Fruit fly (Drosophila melanogaster) whole organism, embryonic: ENCODE results near the gene CG6066.

ENCODE experiments used
- CG10209 ChIP-seq: fragments of 200-800 bp; sonication (Bioruptor generic); optimal IDR thresholded peaks from 3 replicates; lab custom pipeline; 2017; ENCODE audit warnings: missing biosample characterization, mild to moderate bottlenecking, missing genetic modification characterization, missing genetic modification reagents
- CG1024 ChIP-seq: fragments of 200-800 bp; sonication (Bioruptor generic); IDR thresholded peaks from 2 replicates; pipeline ENCODE4 v1.3.6; 2022; ENCODE audit warnings: missing biosample characterization, missing genetic modification characterization
- CG10321 ChIP-seq: fragments of 200-800 bp; sonication (Bioruptor generic); IDR thresholded peaks from 2 replicates; pipeline ENCODE4 v1.3.6; 2022; ENCODE audit warnings: missing biosample characterization, missing genetic modification characterization
- CG11696 ChIP-seq: fragments of 200-800 bp; sonication (Bioruptor generic); IDR thresholded peaks from 2 replicates; pipeline ENCODE4 v1.3.6; 2022; ENCODE audit warnings: missing biosample characterization, missing genetic modification characterization
- CG12071 ChIP-seq: fragments of 200-800 bp; sonication (Bioruptor generic); optimal IDR thresholded peaks from 3 replicates; lab custom pipeline; 2018; ENCODE audit warnings: missing biosample characterization, mild to moderate bottlenecking, missing genetic modification characterization
- CG12391 ChIP-seq: fragments of 200-800 bp; sonication (Bioruptor generic); optimal IDR thresholded peaks from 3 replicates; lab custom pipeline; 2018; ENCODE audit warnings: missing biosample characterization, mild to moderate bottlenecking, missing genetic modification characterization, moderate library complexity
- CG12769 ChIP-seq: fragments of 200-800 bp; sonication (Bioruptor generic); optimal IDR thresholded peaks from 2 replicates; lab custom pipeline; 2019; ENCODE audit warnings: missing biosample characterization, mild to moderate bottlenecking, missing genetic modification characterization, moderate library complexity
- CG13287 ChIP-seq: fragments of 200-800 bp; sonication (Bioruptor generic); IDR thresholded peaks from 2 replicates; pipeline ENCODE4 v1.3.6; 2022; ENCODE audit warnings: missing biosample characterization, missing genetic modification characterization; ENCODE audit not compliant: partially characterized antibody
- CG14965 ChIP-seq: fragments of 200-800 bp; sonication (Bioruptor generic); optimal IDR thresholded peaks from 2 replicates; lab custom pipeline; 2016; ENCODE audit warnings: missing biosample characterization, missing genetic modification characterization, borderline replicate concordance
- CG17359 ChIP-seq: fragments of 200-800 bp; sonication (Bioruptor generic); optimal IDR thresholded peaks from 3 replicates; lab custom pipeline; 2018; ENCODE audit warnings: missing biosample characterization, mild to moderate bottlenecking, missing genetic modification characterization, moderate library complexity
- CG2678 ChIP-seq: fragments of 200-800 bp; sonication (Bioruptor generic); optimal IDR thresholded peaks from 3 replicates; lab custom pipeline; 2019; ENCODE audit warnings: missing biosample characterization, mild to moderate bottlenecking, missing genetic modification characterization, moderate library complexity
- CG2875 ChIP-seq: fragments of 200-800 bp; sonication (Bioruptor generic); optimal IDR thresholded peaks from 2 replicates; lab custom pipeline; 2017; ENCODE audit warnings: missing biosample characterization, mild to moderate bottlenecking, missing genetic modification characterization, missing genetic modification reagents
- CG43689 ChIP-seq: fragments of 200-800 bp; sonication (Bioruptor generic); IDR thresholded peaks from 2 replicates; pipeline ENCODE4 v1.3.6; 2022; ENCODE audit warnings: missing biosample characterization, missing genetic modification characterization
- CG5245 ChIP-seq: fragments of 200-800 bp; sonication (Bioruptor generic); optimal IDR thresholded peaks from 3 replicates; lab custom pipeline; 2016; ENCODE audit warnings: missing biosample characterization, missing genetic modification characterization
- CG7786 ChIP-seq: fragments of 200-800 bp; sonication (Bioruptor generic); optimal IDR thresholded peaks from 2 replicates; lab custom pipeline; 2016; ENCODE audit warnings: missing biosample characterization, missing genetic modification characterization
- CG8359 ChIP-seq: fragments of 200-800 bp; sonication (Bioruptor generic); optimal IDR thresholded peaks from 2 replicates; lab custom pipeline; 2017; ENCODE audit warnings: missing biosample characterization, mild to moderate bottlenecking, missing genetic modification characterization, borderline replicate concordance
- CG8478 ChIP-seq: fragments of >200 bp; optimal IDR thresholded peaks from 2 replicates; lab custom pipeline; 2018
- CG9932 ChIP-seq: fragments of 200-800 bp; sonication (Bioruptor generic); IDR thresholded peaks from 2 replicates; pipeline ENCODE4 v1.3.6; 2022; ENCODE audit warnings: missing biosample characterization, missing genetic modification characterization
- Deaf1 ChIP-seq: fragments of 200-800 bp; optimal IDR thresholded peaks from 3 replicates; lab custom pipeline; 2019; ENCODE audit warnings: missing biosample characterization, mild to moderate bottlenecking, missing genetic modification characterization, moderate library complexity
- Doc3 ChIP-seq: fragments of 200-800 bp; sonication (Bioruptor generic); IDR thresholded peaks from 3 replicates; pipeline ENCODE4 v1.3.6; 2022; ENCODE audit warnings: missing biosample characterization, missing genetic modification characterization; ENCODE audit not compliant: partially characterized antibody
- Elba2 ChIP-seq: fragments of 200-800 bp; sonication (Bioruptor generic); optimal IDR thresholded peaks from 3 replicates; lab custom pipeline; 2016; ENCODE audit warnings: missing biosample characterization, missing genetic modification characterization
- HLH3B ChIP-seq: fragments of 200-800 bp; sonication (Bioruptor generic); IDR thresholded peaks from 2 replicates; pipeline ENCODE4 v1.3.6; 2022; ENCODE audit warnings: missing biosample characterization, missing genetic modification characterization
- Hmx ChIP-seq: fragments of 200-800 bp; sonication (Bioruptor generic); optimal IDR thresholded peaks from 2 replicates; lab custom pipeline; 2016; ENCODE audit warnings: missing biosample characterization, missing genetic modification characterization
- Hsf ChIP-seq: fragments of 200-800 bp; sonication (Bioruptor generic); optimal IDR thresholded peaks from 3 replicates; lab custom pipeline; 2016; ENCODE audit warnings: missing biosample characterization, missing genetic modification characterization
- Max ChIP-seq: fragments of 200-800 bp; sonication (Bioruptor generic); optimal IDR thresholded peaks from 2 replicates; lab custom pipeline; 2016; ENCODE audit warnings: missing biosample characterization, mild to moderate bottlenecking, missing genetic modification characterization
- Myb ChIP-seq: fragments of 200-800 bp; sonication (Bioruptor generic); optimal IDR thresholded peaks from 2 replicates; lab custom pipeline; 2016; ENCODE audit warnings: missing biosample characterization, missing genetic modification characterization
- NK7.1 ChIP-seq: fragments of 200-800 bp; sonication (Bioruptor generic); optimal IDR thresholded peaks from 3 replicates; lab custom pipeline; 2016; ENCODE audit warnings: missing biosample characterization, missing genetic modification characterization
- Nf-YB ChIP-seq: fragments of 200-800 bp; sonication (Bioruptor generic); optimal IDR thresholded peaks from 3 replicates; lab custom pipeline; 2019; ENCODE audit warnings: missing biosample characterization, mild to moderate bottlenecking, missing genetic modification characterization, moderate library complexity
- NfI ChIP-seq: fragments of 200-800 bp; sonication (Bioruptor generic); optimal IDR thresholded peaks from 3 replicates; lab custom pipeline; 2018; ENCODE audit warnings: missing biosample characterization, mild to moderate bottlenecking, missing genetic modification characterization, moderate library complexity
- Scr ChIP-seq: fragments of 200-800 bp; sonication (Bioruptor generic); IDR thresholded peaks from 2 replicates; pipeline ENCODE4 v1.3.6; 2022; ENCODE audit warnings: missing biosample characterization, missing genetic modification characterization; ENCODE audit not compliant: partially characterized antibody
- Six4 ChIP-seq: fragments of 200-800 bp; sonication (Bioruptor generic); optimal IDR thresholded peaks from 2 replicates; lab custom pipeline; 2016; ENCODE audit warnings: missing biosample characterization, missing genetic modification characterization
- ab ChIP-seq: fragments of 200-800 bp; sonication (Bioruptor generic); optimal IDR thresholded peaks from 2 replicates; lab custom pipeline; 2016; ENCODE audit warnings: missing biosample characterization, missing genetic modification characterization
- bowl ChIP-seq: fragments of 200-800 bp; sonication (Bioruptor generic); IDR thresholded peaks from 2 replicates; pipeline ENCODE4 v1.3.6; 2022; ENCODE audit warnings: missing biosample characterization, missing genetic modification characterization
- chinmo ChIP-seq: fragments of 200-800 bp; sonication (Bioruptor generic); IDR thresholded peaks from 4 replicates; pipeline ENCODE4 v1.3.6; 2022; ENCODE audit warnings: missing biosample characterization, missing genetic modification characterization; ENCODE audit not compliant: partially characterized antibody
- ems ChIP-seq: fragments of 200-800 bp; sonication (Bioruptor generic); optimal IDR thresholded peaks from 3 replicates; lab custom pipeline; 2016; ENCODE audit warnings: missing biosample characterization, missing genetic modification characterization
- exex ChIP-seq: fragments of 200-800 bp; sonication (Bioruptor generic); optimal IDR thresholded peaks from 4 replicates; lab custom pipeline; 2018; ENCODE audit warnings: missing biosample characterization, mild to moderate bottlenecking, missing genetic modification characterization, moderate library complexity
- grau ChIP-seq: fragments of 200-800 bp; optimal IDR thresholded peaks from 3 replicates; lab custom pipeline; 2019; ENCODE audit warnings: missing biosample characterization, mild to moderate bottlenecking, missing genetic modification characterization, moderate library complexity
- hkb ChIP-seq, 2 experiments: fragments of 200-800 bp in 1 of 2; fragments of >200 bp in 1 of 2; sonication (Bioruptor generic) in 1 of 2; IDR thresholded peaks in 1 of 2; optimal IDR thresholded peaks in 1 of 2; 2 replicates each; pipeline versions ENCODE4 v1.3.6 to Lab custom; 2017 to 2022; ENCODE audit warnings: missing biosample characterization in 1 of 2, missing genetic modification characterization in 1 of 2
- oc ChIP-seq: fragments of 200-800 bp; sonication (Bioruptor generic); optimal IDR thresholded peaks from 2 replicates; lab custom pipeline; 2018; ENCODE audit warnings: missing biosample characterization, mild to moderate bottlenecking, missing genetic modification characterization, moderate library complexity
- peb ChIP-seq: fragments of 200-800 bp; sonication (Bioruptor generic); IDR thresholded peaks from 2 replicates; pipeline ENCODE4 v1.3.6; 2022; ENCODE audit warnings: missing biosample characterization, missing genetic modification characterization
- pho ChIP-seq: fragments of 200-800 bp; sonication (Bioruptor generic); optimal IDR thresholded peaks from 2 replicates; lab custom pipeline; 2016; ENCODE audit warnings: missing biosample characterization, missing genetic modification characterization
- pzg ChIP-seq: fragments of 200-800 bp; sonication (Bioruptor generic); optimal IDR thresholded peaks from 3 replicates; lab custom pipeline; 2018; ENCODE audit warnings: missing biosample characterization, mild to moderate bottlenecking, missing genetic modification characterization, moderate library complexity
- repo ChIP-seq: fragments of 200-800 bp; sonication (Bioruptor generic); optimal IDR thresholded peaks from 2 replicates; lab custom pipeline; 2016; ENCODE audit warnings: missing biosample characterization, missing genetic modification characterization
- run ChIP-seq: fragments of 200-800 bp; sonication (Bioruptor generic); optimal IDR thresholded peaks from 3 replicates; lab custom pipeline; 2018; ENCODE audit warnings: missing biosample characterization, mild to moderate bottlenecking, missing genetic modification characterization
- sug ChIP-seq: fragments of 200-800 bp; optimal IDR thresholded peaks from 2 replicates; lab custom pipeline; 2019; ENCODE audit warnings: missing biosample characterization, mild to moderate bottlenecking, missing genetic modification characterization, moderate library complexity
- tio ChIP-seq: fragments of 200-800 bp; sonication (Bioruptor generic); optimal IDR thresholded peaks from 2 replicates; lab custom pipeline; 2017; ENCODE audit warnings: missing biosample characterization, missing genetic modification characterization, inconsistent platforms
- unc-4 ChIP-seq: fragments of 200-800 bp; sonication (Bioruptor generic); IDR thresholded peaks from 2 replicates; pipeline ENCODE4 v1.3.6; 2022; ENCODE audit warnings: missing biosample characterization, missing genetic modification characterization; ENCODE audit not compliant: partially characterized antibody
- wor ChIP-seq: fragments of 200-800 bp; sonication (Bioruptor generic); IDR thresholded peaks from 2 replicates; pipeline ENCODE4 v1.3.6; 2022; ENCODE audit warnings: missing biosample characterization, missing genetic modification characterization

Gene CG6066

dm6 chr3R:27069810-27070625 is 46.5 kb downstream of the CG6066 start, which contains the start of gene spz (continued):
- TF ChIP-seq CG10321 (GFP tag; lab: Robert Waterston, UW) (peak; percentile 85), run (tag; lab: Kevin White, UChicago) (no peak), hkb (optimal IDR thresholded peaks at IDR 0.05; lab: Kevin White, UChicago) (no peak), hkb (GFP tag; IDR thresholded peaks at IDR 0.05; lab: Robert Waterston, UW) (0 out of 2 replicates have a peak, but pooled peaks have one; percentile 18), oc (tag; lab: Kevin White, UChicago) (peak; percentile 37), CG9932 (0 out of 2 replicates have a peak, but pooled peaks have one; percentile 35), CG14965 (GFP tag; lab: Kevin White, UChicago) (no peak), CG13287 (GFP tag; lab: Robert Waterston, UW) (peak; percentile 46; the same call in 1 of the 2 replicates), CG1024 (GFP tag; lab: Robert Waterston, UW) (no peak), CG17359 (tag; lab: Kevin White, UChicago) (peak; percentile 50), peb (GFP tag; lab: Robert Waterston, UW) (no peak), pho (GFP tag; lab: Kevin White, UChicago) (peak; percentile 12), Elba2 (GFP tag; lab: Kevin White, UChicago) (no peak), wor (no peak), pzg (GFP tag; lab: Kevin White, UChicago) (no peak), CG5245 (no peak), bowl (no peak; the same call in 1 of the 2 replicates), Six4 (GFP tag; lab: Kevin White, UChicago) (peak; percentile 18), CG2678 (tag; lab: Kevin White, UChicago) (peak; percentile 24), ab (GFP tag; lab: Kevin White, UChicago) (no peak), exex (tag; lab: Kevin White, UChicago) (no peak), CG43689 (GFP tag; lab: Robert Waterston, UW) (no peak), CG8478 (peak; percentile 74), Scr (no peak), CG12391 (tag; lab: Kevin White, UChicago) (no peak), unc-4 (GFP tag; lab: Robert Waterston, UW) (0 out of 2 replicates have a peak, but pooled peaks have one; percentile 26), repo (GFP tag; lab: Kevin White, UChicago) (peak; percentile 14), CG12769 (peak; percentile 79), CG8359 (no peak), NfI (GFP tag; lab: Kevin White, UChicago) (peak; percentile 4), CG12071 (GFP tag; lab: Kevin White, UChicago) (no peak), HLH3B (GFP tag; lab: Robert Waterston, UW) (peak; percentile 14; the same call in 1 of the 2 replicates), Myb (no peak), CG10209 (peak; percentile 17), tio (GFP tag; lab: Kevin White, UChicago) (no peak), grau (tag; lab: Kevin White, UChicago) (peak; percentile 18), Max (no peak), Doc3 (GFP tag; lab: Robert Waterston, UW) (0 out of 3 replicates have a peak, but pooled peaks have one; percentile 28), CG2875 (GFP tag; lab: Kevin White, UChicago) (no peak), CG7786 (no peak), chinmo (peak; percentile 95), Hmx (GFP tag; lab: Kevin White, UChicago) (no peak), NK7.1 (GFP tag; lab: Kevin White, UChicago) (no peak), ems (no peak), Deaf1 (tag; lab: Kevin White, UChicago) (peak; percentile 57), sug (no peak), CG11696 (GFP tag; lab: Robert Waterston, UW) (no peak), Hsf (peak; percentile 24), Nf-YB (GFP tag; lab: Kevin White, UChicago) (no peak)
